Worm (Caenorhabditis elegans): ENCODE results near the gene lon-3.

The lon-3 gene

DNA sequence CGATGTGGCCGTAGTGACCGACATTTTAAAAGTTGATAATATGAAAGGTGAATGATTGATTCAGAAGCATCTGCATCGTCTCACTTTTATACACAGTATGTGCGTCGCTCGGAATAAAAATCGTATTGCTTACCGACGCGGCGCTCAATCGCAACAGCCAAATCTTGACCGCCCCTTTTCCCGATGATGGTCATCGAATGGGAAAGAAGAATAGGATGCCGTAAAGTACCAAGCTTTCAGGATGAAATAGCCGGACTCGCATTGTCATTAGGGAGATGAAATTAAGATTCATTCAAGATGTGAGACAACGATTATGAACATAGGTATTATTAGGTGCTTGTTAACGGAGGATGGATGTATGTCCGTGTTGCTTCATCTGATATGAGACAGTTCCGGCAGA lies at the start of gene lon-3:
Gene lon-3 (minus strand): TSS at position 101 of the 400 bp plus-strand sequence.
- TF ChIP-seq W03F9.2 (tag; optimal IDR thresholded peaks at IDR 0.05) (no peak), dao-5 (tag; optimal IDR thresholded peaks at IDR 0.05) (no peak), him-1 (tag; optimal IDR thresholded peaks at IDR 0.05) (no peak)

ce11 chrV:12245777-12246452 lies 47.5 kb upstream of the lon-3 start:
- TF ChIP-seq dao-5 (tag; optimal IDR thresholded peaks at IDR 0.05) (no peak), W03F9.2 (tag; optimal IDR thresholded peaks at IDR 0.05) (no peak), him-1 (tag; optimal IDR thresholded peaks at IDR 0.05) (no peak)

DNA sequence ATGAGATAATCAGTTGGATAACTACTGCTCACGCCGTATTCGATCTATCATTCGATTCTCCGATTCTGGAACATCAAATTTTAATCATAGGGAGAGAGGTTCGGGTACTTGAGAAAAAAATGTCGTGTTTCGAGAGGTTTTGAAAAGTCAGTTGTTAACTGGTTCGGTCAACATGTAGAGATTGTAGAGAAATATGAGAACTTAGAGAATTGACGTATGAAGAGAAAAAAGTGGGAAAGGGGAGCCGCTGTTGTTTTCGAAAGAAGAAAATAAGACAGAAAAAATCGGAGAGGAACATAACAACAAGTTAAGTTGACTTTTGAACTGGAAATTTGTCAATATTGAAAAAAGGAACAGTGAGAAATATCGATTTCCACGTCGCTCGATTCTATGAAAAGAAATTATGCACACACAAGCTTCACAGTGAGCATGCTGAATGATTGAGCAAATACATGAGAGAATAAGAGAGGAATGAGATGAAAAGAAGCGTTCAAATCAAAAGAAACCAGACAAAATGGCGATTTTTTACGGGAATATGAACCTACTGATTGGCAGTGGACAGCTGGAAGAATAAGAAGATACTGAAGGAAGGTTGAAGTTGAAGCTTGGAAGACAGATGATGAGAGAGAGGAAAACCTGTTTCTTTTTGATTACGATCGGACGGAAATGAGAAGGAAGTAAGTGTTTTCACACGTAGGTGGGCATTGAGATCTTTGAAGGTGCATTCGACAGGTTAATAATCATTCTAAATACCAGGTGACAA lies 46.7 kb upstream of the lon-3 start, which contains the start of the genes T04H1.13, slfl-5 and rad-50:
Gene T04H1.13 (minus strand): TSS at position 51 of the 763 bp plus-strand sequence.
Gene slfl-5 (minus strand): TSS at position 65 of the 763 bp plus-strand sequence.
Gene rad-50 (plus strand): TSS at position 667 of the 763 bp plus-strand sequence.
- no peak for TF ChIP-seq him-1 (tag; optimal IDR thresholded peaks at IDR 0.05)
- TF ChIP-seq dao-5 (tag; optimal IDR thresholded peaks at IDR 0.05): no peak
- no peak for TF ChIP-seq W03F9.2 (tag; optimal IDR thresholded peaks at IDR 0.05)

ce11 chrV:12241126-12241525 lies 42.7 kb upstream of the lon-3 start, which contains the start of gene ttr-22:
Gene ttr-22, plus strand, starts transcription at chrV:12241426.
- TF ChIP-seq W03F9.2 (tag; optimal IDR thresholded peaks at IDR 0.05) (no peak), him-1 (tag; optimal IDR thresholded peaks at IDR 0.05) (no peak), dao-5 (tag; optimal IDR thresholded peaks at IDR 0.05) (no peak)

DNA sequence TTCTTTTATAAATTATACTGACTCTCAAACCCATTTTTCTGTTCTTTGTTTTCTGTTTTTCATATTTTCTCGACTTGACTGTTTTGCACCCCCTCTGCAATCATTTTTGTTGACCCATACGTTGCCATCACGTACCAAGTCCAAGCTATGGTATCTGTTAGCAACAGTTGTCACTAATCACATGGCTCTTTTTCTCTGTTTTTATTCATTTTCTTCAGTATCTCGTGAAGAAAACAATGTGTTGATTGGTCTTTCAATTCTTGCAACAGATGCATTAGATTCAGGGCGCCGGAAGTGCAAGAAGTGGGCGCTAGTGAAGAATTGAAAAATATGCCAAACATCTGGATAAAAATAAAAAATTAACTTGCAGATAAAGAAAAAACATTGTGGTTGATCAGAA lies 37.1 kb upstream of the lon-3 start:
- TF ChIP-seq dao-5 (tag; optimal IDR thresholded peaks at IDR 0.05): no peak
- TF ChIP-seq him-1 (tag; optimal IDR thresholded peaks at IDR 0.05): no peak
- TF ChIP-seq W03F9.2 (tag; optimal IDR thresholded peaks at IDR 0.05): no peak

- TF ChIP-seq dao-5 (tag; optimal IDR thresholded peaks at IDR 0.05) (no peak), him-1 (tag; optimal IDR thresholded peaks at IDR 0.05) (no peak), W03F9.2 (tag; optimal IDR thresholded peaks at IDR 0.05) (no peak)
These were observed 36.0 kb upstream of the lon-3 start, which contains the start of gene myo-3 for ce11 chrV:12234293-12235004. Gene myo-3, minus strand, starts transcription at chrV:12234343.

ce11 chrV:12233425-12233824 lies 35.0 kb upstream of the lon-3 start:
- TF ChIP-seq dao-5 (tag; optimal IDR thresholded peaks at IDR 0.05) (no peak), W03F9.2 (tag; optimal IDR thresholded peaks at IDR 0.05) (no peak), him-1 (tag; optimal IDR thresholded peaks at IDR 0.05) (no peak)

- TF ChIP-seq W03F9.2 (tag; optimal IDR thresholded peaks at IDR 0.05): no peak
- no peak for TF ChIP-seq him-1 (tag; optimal IDR thresholded peaks at IDR 0.05)
- no peak for TF ChIP-seq dao-5 (tag; optimal IDR thresholded peaks at IDR 0.05)
These were observed 14.6 kb upstream of the lon-3 start, which contains the start of gene vab-8 for ce11 chrV:12213027-12213426. Gene vab-8, plus strand, starts transcription at chrV:12213327.

- no peak for TF ChIP-seq dao-5 (tag; optimal IDR thresholded peaks at IDR 0.05)
- no peak for TF ChIP-seq him-1 (tag; optimal IDR thresholded peaks at IDR 0.05)
- no peak for TF ChIP-seq W03F9.2 (tag; optimal IDR thresholded peaks at IDR 0.05)
These were observed 12.6 kb upstream of the lon-3 start for ce11 chrV:12211090-12211489.

DNA sequence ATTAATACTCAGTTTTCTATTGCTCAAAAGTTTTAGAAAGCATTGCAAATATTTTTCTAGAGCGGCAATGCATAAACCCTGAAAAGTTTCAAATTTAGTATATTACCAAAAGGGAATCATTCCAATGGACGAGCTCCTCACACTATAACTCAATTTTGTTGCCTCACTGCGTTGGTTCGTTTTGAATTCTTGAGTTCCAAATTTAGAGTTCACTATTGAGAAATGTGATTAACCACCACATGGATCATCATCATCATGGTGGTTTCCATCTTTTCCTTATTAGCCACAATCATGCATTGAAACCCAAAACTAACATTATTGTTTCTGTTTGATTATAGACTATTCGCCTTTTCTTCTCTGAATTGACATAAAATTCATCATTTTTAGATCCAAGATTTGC lies 11.5 kb upstream of the lon-3 start:
- TF ChIP-seq him-1 (tag; optimal IDR thresholded peaks at IDR 0.05) (no peak), W03F9.2 (tag; optimal IDR thresholded peaks at IDR 0.05) (no peak), dao-5 (tag; optimal IDR thresholded peaks at IDR 0.05) (no peak)

ce11 chrV:12208678-12209077 lies 10.2 kb upstream of the lon-3 start:
- TF ChIP-seq him-1 (tag; optimal IDR thresholded peaks at IDR 0.05) (no peak), W03F9.2 (tag; optimal IDR thresholded peaks at IDR 0.05) (no peak), dao-5 (tag; optimal IDR thresholded peaks at IDR 0.05) (no peak)

ce11 chrV:12199474-12199873 lies 1.0 kb upstream of the lon-3 start:
- TF ChIP-seq dao-5 (tag; optimal IDR thresholded peaks at IDR 0.05) (no peak), W03F9.2 (tag; optimal IDR thresholded peaks at IDR 0.05) (no peak), him-1 (tag; optimal IDR thresholded peaks at IDR 0.05) (no peak)

DNA sequence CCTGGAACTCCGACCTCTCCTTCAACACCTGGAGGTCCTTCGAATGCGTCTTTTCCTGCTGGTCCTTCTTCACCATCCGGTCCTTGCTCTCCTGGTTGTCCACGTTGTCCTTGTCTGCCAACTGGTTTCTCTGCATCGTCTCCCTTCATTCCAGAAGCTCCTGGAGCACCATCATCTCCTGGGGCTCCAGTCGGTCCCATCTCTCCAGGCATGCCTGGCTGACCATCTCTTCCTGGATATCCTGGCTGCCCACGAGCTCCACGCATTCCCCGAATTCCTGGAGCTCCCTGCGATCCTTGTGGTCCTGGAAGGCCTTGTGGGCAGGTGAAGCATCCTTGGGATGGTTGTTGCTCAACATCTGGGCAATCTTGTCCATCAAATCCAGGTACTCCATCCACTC lies 697 bp downstream of the lon-3 start:
- TF ChIP-seq him-1 (tag; optimal IDR thresholded peaks at IDR 0.05): no peak
- no peak for TF ChIP-seq W03F9.2 (tag; optimal IDR thresholded peaks at IDR 0.05)
- TF ChIP-seq dao-5 (tag; optimal IDR thresholded peaks at IDR 0.05): no peak
